Fruit fly (Drosophila melanogaster): ENCODE data around the gene CG3164.

The CG3164 gene

dm6 chr2L:166115-167069, 35.8 kb upstream of the CG3164 start (continued):
- TF ChIP-seq Nf-YB (GFP tag; optimal IDR thresholded peaks at IDR 0.05) (peak; percentile 36), CG11723 (GFP tag; optimal IDR thresholded peaks at IDR 0.05) (peak; percentile 71), CG12219 (GFP tag; optimal IDR thresholded peaks at IDR 0.05) (peak; percentile 72), ATbp (GFP tag; optimal IDR thresholded peaks at IDR 0.05) (peak; percentile 81), Ptx1 (GFP tag; IDR thresholded peaks at IDR 0.05) (no peak), Hr39 (optimal IDR thresholded peaks at IDR 0.05) (no peak), CG2120 (GFP tag; optimal IDR thresholded peaks at IDR 0.05) (peak; percentile 65), CG4707 (GFP tag; optimal IDR thresholded peaks at IDR 0.05) (peak; percentile 59), tll (GFP tag; optimal IDR thresholded peaks at IDR 0.05) (peak in 1 of 2 experiments; percentile 94), E2f1 (GFP tag; IDR thresholded peaks at IDR 0.05) (no peak), CG10321 (GFP tag; IDR thresholded peaks at IDR 0.05) (no peak), tgo (GFP tag; IDR thresholded peaks at IDR 0.05) (no peak), BtbVII (GFP tag; optimal IDR thresholded peaks at IDR 0.05) (peak; percentile 88), CG1529 (GFP tag; optimal IDR thresholded peaks at IDR 0.05) (peak; percentile 55), CG7963 (GFP tag; IDR thresholded peaks at IDR 0.05; ENCODE audit: partially characterized antibody) (no peak), zf30C (GFP tag; optimal IDR thresholded peaks at IDR 0.05) (peak; percentile 48), CG13287 (GFP tag; IDR thresholded peaks at IDR 0.05; ENCODE audit: partially characterized antibody) (no peak), Tbp (GFP tag; optimal IDR thresholded peaks at IDR 0.05) (no peak), gce (GFP tag; IDR thresholded peaks at IDR 0.05) (no peak), CG31388 (GFP tag; optimal IDR thresholded peaks at IDR 0.05) (no peak), CG17361 (GFP tag; IDR thresholded peaks at IDR 0.05) (no peak), Dp (GFP tag; optimal IDR thresholded peaks at IDR 0.05) (no peak), ash1 (GFP tag; optimal IDR thresholded peaks at IDR 0.05) (peak; percentile 91), Nf-YA (GFP tag; IDR thresholded peaks at IDR 0.05) (no peak), Mad (GFP tag; optimal IDR thresholded peaks at IDR 0.05) (peak; percentile 22), nerfin-2 (GFP tag; IDR thresholded peaks at IDR 0.05; ENCODE audit: partially characterized antibody) (no peak), ftz-f1 (GFP tag; optimal IDR thresholded peaks at IDR 0.05) (peak; percentile 36), repo (GFP tag; optimal IDR thresholded peaks at IDR 0.05) (peak; percentile 65), CG17568 (GFP tag; optimal IDR thresholded peaks at IDR 0.05) (peak; percentile 81), CG34224 (GFP tag; IDR thresholded peaks at IDR 0.05; ENCODE audit: partially characterized antibody) (no peak), wdn (GFP tag; IDR thresholded peaks at IDR 0.05) (no peak), CG3163 (GFP tag; optimal IDR thresholded peaks at IDR 0.05) (peak; percentile 42), bbx (GFP tag; IDR thresholded peaks at IDR 0.05; ENCODE audit: partially characterized antibody) (no peak), CG43689 (GFP tag; IDR thresholded peaks at IDR 0.05) (no peak), cwo (GFP tag; optimal IDR thresholded peaks at IDR 0.05) (peak; percentile 82), scrt (GFP tag; optimal IDR thresholded peaks at IDR 0.05) (peak; percentile 84), CG3995 (GFP tag; optimal IDR thresholded peaks at IDR 0.05) (peak; percentile 38), CG18764 (GFP tag; optimal IDR thresholded peaks at IDR 0.05) (peak; percentile 43), zfh2 (GFP tag; optimal IDR thresholded peaks at IDR 0.05) (peak; percentile 45), CG6765 (GFP tag; optimal IDR thresholded peaks at IDR 0.05) (peak; percentile 91), ind (GFP tag; optimal IDR thresholded peaks at IDR 0.05) (no peak), bigmax (GFP tag; optimal IDR thresholded peaks at IDR 0.05) (peak; percentile 58), CG13424 (tag; optimal IDR thresholded peaks at IDR 0.05) (peak; percentile 62), schlank (tag; optimal IDR thresholded peaks at IDR 0.05) (peak; percentile 87), CG2199 (GFP tag; IDR thresholded peaks at IDR 0.05) (no peak), CG3847 (GFP tag; IDR thresholded peaks at IDR 0.05) (no peak), so (GFP tag; IDR thresholded peaks at IDR 0.05) (no peak), pita (GFP tag; optimal IDR thresholded peaks at IDR 0.05) (no peak), oc (tag; optimal IDR thresholded peaks at IDR 0.05) (peak; percentile 21)

All from whole organism, embryonic.